Fruit fly (Drosophila melanogaster): ENCODE results near the gene CG14879.

CG14879 gene

DNA sequence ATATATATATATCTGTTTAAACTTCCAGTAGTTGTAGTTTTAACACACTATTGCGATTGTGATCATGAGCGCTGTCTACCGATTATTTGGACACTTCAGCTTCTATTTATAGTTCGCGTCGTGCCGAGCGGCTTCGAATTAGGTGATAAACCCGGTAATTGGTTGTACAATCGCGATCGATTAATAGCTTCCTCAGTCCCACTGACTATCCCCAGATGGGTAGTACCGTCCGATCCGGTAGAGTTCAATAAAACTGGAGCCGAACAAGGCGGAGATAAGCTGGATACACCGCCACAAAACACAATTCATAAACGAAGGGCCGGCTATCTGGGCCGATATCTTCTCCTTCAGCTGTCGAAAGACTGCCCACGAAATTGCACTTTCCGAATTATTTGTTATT lies 11.2 kb downstream of the CG14879 start:
- TF ChIP-seq Pif1B (GFP tag; optimal IDR thresholded peaks at IDR 0.05) (no peak), gl (tag; optimal IDR thresholded peaks at IDR 0.05) (no peak), Ets98B (GFP tag; IDR thresholded peaks at IDR 0.05) (no peak), D1 (tag; optimal IDR thresholded peaks at IDR 0.05) (no peak), CG34367 (tag; optimal IDR thresholded peaks at IDR 0.05) (no peak), CG17806 (tag; optimal IDR thresholded peaks at IDR 0.05) (no peak), CG15710 (tag; optimal IDR thresholded peaks at IDR 0.05) (no peak), EcR (GFP tag; optimal IDR thresholded peaks at IDR 0.05) (no peak), fd96Ca (GFP tag; IDR thresholded peaks at IDR 0.05) (no peak), CG12605 (GFP tag; IDR thresholded peaks at IDR 0.05) (no peak)

DNA sequence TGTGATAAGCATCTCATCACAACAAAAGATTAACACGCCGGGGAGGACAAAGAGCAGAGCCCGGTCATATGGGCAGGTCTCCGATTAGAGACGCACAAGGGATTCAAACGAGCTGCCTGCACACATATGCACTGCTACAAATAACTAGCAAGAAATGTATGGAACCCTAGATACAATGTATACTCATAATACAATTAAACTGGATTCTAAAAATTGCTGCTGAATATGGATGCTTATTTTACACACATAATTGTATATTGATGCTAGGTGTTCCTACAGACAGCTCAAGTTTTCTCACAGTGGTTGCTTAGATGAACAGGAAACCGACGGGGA lies 12.0 kb downstream of the CG14879 start:
- TF ChIP-seq CG8159 (tag; optimal IDR thresholded peaks at IDR 0.05) (peak; percentile 57), CG13204 (GFP tag; optimal IDR thresholded peaks at IDR 0.05) (no peak), Snoo (tag; optimal IDR thresholded peaks at IDR 0.05) (peak; percentile 24), EcR (GFP tag; optimal IDR thresholded peaks at IDR 0.05) (no peak), CG32121 (GFP tag; IDR thresholded peaks at IDR 0.05) (no peak), CG14655 (GFP tag; optimal IDR thresholded peaks at IDR 0.05) (no peak), Pif1A (GFP tag; optimal IDR thresholded peaks at IDR 0.05) (peak; percentile 79), Pif1B (GFP tag; optimal IDR thresholded peaks at IDR 0.05) (peak; percentile 73), fd96Ca (GFP tag; IDR thresholded peaks at IDR 0.05) (peak; percentile 58; the same call in 1 of the 3 replicates), D1 (tag; optimal IDR thresholded peaks at IDR 0.05) (no peak), CG10348 (GFP tag; IDR thresholded peaks at IDR 0.05) (no peak), CG12605 (GFP tag; IDR thresholded peaks at IDR 0.05) (0 out of 2 replicates have a peak, but pooled peaks have one; percentile 28), CG9948 (tag; optimal IDR thresholded peaks at IDR 0.05) (peak; percentile 77), gl (tag; optimal IDR thresholded peaks at IDR 0.05) (peak; percentile 34), rn (GFP tag; IDR thresholded peaks at IDR 0.05) (peak; percentile 48; the same call in 1 of the 2 replicates), CG15710 (tag; optimal IDR thresholded peaks at IDR 0.05) (peak; percentile 37), CG34367 (tag; optimal IDR thresholded peaks at IDR 0.05) (peak; percentile 52), CG8301 (tag; optimal IDR thresholded peaks at IDR 0.05) (peak; percentile 56), Ets98B (GFP tag; IDR thresholded peaks at IDR 0.05) (0 out of 2 replicates have a peak, but pooled peaks have one; percentile 12), CG17806 (tag; optimal IDR thresholded peaks at IDR 0.05) (peak; percentile 76), CG4496 (GFP tag; IDR thresholded peaks at IDR 0.05) (peak; percentile 53; the same call in 2 of the 3 replicates)

dm6 chr3R:16336327-16337052 lies 12.5 kb downstream of the CG14879 start:
- no peak; the same call in 1 of the 2 replicates for TF ChIP-seq Ets98B (GFP tag; IDR thresholded peaks at IDR 0.05)
- no peak for TF ChIP-seq D1 (tag; optimal IDR thresholded peaks at IDR 0.05)
- TF ChIP-seq gl (tag; optimal IDR thresholded peaks at IDR 0.05): no peak
- TF ChIP-seq CG10348 (GFP tag; IDR thresholded peaks at IDR 0.05): no peak
- TF ChIP-seq CG34367 (tag; optimal IDR thresholded peaks at IDR 0.05): no peak
- peak; percentile 69 for TF ChIP-seq CG8301 (tag; optimal IDR thresholded peaks at IDR 0.05)
- TF ChIP-seq CG13204 (GFP tag; optimal IDR thresholded peaks at IDR 0.05): no peak
- no peak for TF ChIP-seq CG15710 (tag; optimal IDR thresholded peaks at IDR 0.05)
- peak; percentile 8 for TF ChIP-seq Snoo (tag; optimal IDR thresholded peaks at IDR 0.05)
- TF ChIP-seq CG9948 (tag; optimal IDR thresholded peaks at IDR 0.05): no peak
- peak; percentile 75 for TF ChIP-seq CG14655 (GFP tag; optimal IDR thresholded peaks at IDR 0.05)
- TF ChIP-seq CG17806 (tag; optimal IDR thresholded peaks at IDR 0.05): peak; percentile 15
- TF ChIP-seq EcR (GFP tag; optimal IDR thresholded peaks at IDR 0.05): no peak
- TF ChIP-seq Pif1B (GFP tag; optimal IDR thresholded peaks at IDR 0.05): peak; percentile 34
- TF ChIP-seq Pif1A (GFP tag; optimal IDR thresholded peaks at IDR 0.05): peak; percentile 41
- TF ChIP-seq rn (GFP tag; IDR thresholded peaks at IDR 0.05): no peak
- no peak for TF ChIP-seq fd96Ca (GFP tag; IDR thresholded peaks at IDR 0.05)
- TF ChIP-seq CG12605 (GFP tag; IDR thresholded peaks at IDR 0.05): no peak
- TF ChIP-seq CG32121 (GFP tag; IDR thresholded peaks at IDR 0.05): no peak
- TF ChIP-seq CG4496 (GFP tag; IDR thresholded peaks at IDR 0.05): 0 out of 3 replicates have a peak, but pooled peaks have one; percentile 21
- peak; percentile 33 for TF ChIP-seq CG8159 (tag; optimal IDR thresholded peaks at IDR 0.05)

dm6 chr3R:16335438-16336073 lies 13.5 kb downstream of the CG14879 start:
- TF ChIP-seq Pif1A (GFP tag; optimal IDR thresholded peaks at IDR 0.05) (no peak), CG12605 (GFP tag; IDR thresholded peaks at IDR 0.05) (no peak), CG14655 (GFP tag; optimal IDR thresholded peaks at IDR 0.05) (no peak), CG17806 (tag; optimal IDR thresholded peaks at IDR 0.05) (no peak), Ets98B (GFP tag; IDR thresholded peaks at IDR 0.05) (no peak), CG32121 (GFP tag; IDR thresholded peaks at IDR 0.05) (no peak), Snoo (tag; optimal IDR thresholded peaks at IDR 0.05) (no peak), gl (tag; optimal IDR thresholded peaks at IDR 0.05) (no peak), rn (GFP tag; IDR thresholded peaks at IDR 0.05) (no peak), EcR (GFP tag; optimal IDR thresholded peaks at IDR 0.05) (no peak), CG15710 (tag; optimal IDR thresholded peaks at IDR 0.05) (no peak), CG8159 (tag; optimal IDR thresholded peaks at IDR 0.05) (no peak), CG4496 (GFP tag; IDR thresholded peaks at IDR 0.05) (no peak)

dm6 chr3R:16334797-16335196 lies 14.2 kb downstream of the CG14879 start:
- TF ChIP-seq CG9948 (tag; optimal IDR thresholded peaks at IDR 0.05): no peak
- TF ChIP-seq CG8159 (tag; optimal IDR thresholded peaks at IDR 0.05): no peak
- no peak for TF ChIP-seq CG13204 (GFP tag; optimal IDR thresholded peaks at IDR 0.05)
- TF ChIP-seq Snoo (tag; optimal IDR thresholded peaks at IDR 0.05): no peak
- TF ChIP-seq CG8301 (tag; optimal IDR thresholded peaks at IDR 0.05): no peak
- TF ChIP-seq rn (GFP tag; IDR thresholded peaks at IDR 0.05): no peak
- no peak for TF ChIP-seq CG12605 (GFP tag; IDR thresholded peaks at IDR 0.05)
- TF ChIP-seq Pif1B (GFP tag; optimal IDR thresholded peaks at IDR 0.05): no peak
- no peak for TF ChIP-seq D1 (tag; optimal IDR thresholded peaks at IDR 0.05)
- no peak for TF ChIP-seq CG10348 (GFP tag; IDR thresholded peaks at IDR 0.05)
- TF ChIP-seq CG32121 (GFP tag; IDR thresholded peaks at IDR 0.05): no peak
- TF ChIP-seq CG34367 (tag; optimal IDR thresholded peaks at IDR 0.05): no peak
- TF ChIP-seq Pif1A (GFP tag; optimal IDR thresholded peaks at IDR 0.05): no peak
- no peak for TF ChIP-seq EcR (GFP tag; optimal IDR thresholded peaks at IDR 0.05)
- TF ChIP-seq Ets98B (GFP tag; IDR thresholded peaks at IDR 0.05): no peak
